In genomic region chr2L:273603-274002, dm6 we compare ENCODE assay signal across 1 fruit fly cellular context.
TF ChIP-seq lines count a peak whose summit lies in the region.

TSS of gene mbm (minus strand) at chr2L:273715.
TSS of gene CG11555 (plus strand) at chr2L:273836.

TF ChIP-seq in whole organism, embryonic, 481 proteins besides CTCF, POLR2A, EP300 and RAD21 (continued from another document and continues in another):
- TF ChIP-seq Hmr (GFP tag; optimal IDR thresholded peaks at IDR 0.05; lab: Kevin White, UChicago) (no peak), disco-r (GFP tag; optimal IDR thresholded peaks at IDR 0.05; lab: Kevin White, UChicago) (no peak), CG3838 (GFP tag; optimal IDR thresholded peaks at IDR 0.05; lab: Kevin White, UChicago) (no peak), CG10959 (GFP tag; IDR thresholded peaks at IDR 0.05; lab: Robert Waterston, UW) (no peak), Abd-B (GFP tag; optimal IDR thresholded peaks at IDR 0.05; lab: Kevin White, UChicago) (no peak), CG11504 (tag; optimal IDR thresholded peaks at IDR 0.05; lab: Kevin White, UChicago) (peak; percentile 49), yki (optimal IDR thresholded peaks at IDR 0.05; lab: Kevin White, UChicago) (no peak), CG18599 (GFP tag; optimal IDR thresholded peaks at IDR 0.05; lab: Kevin White, UChicago) (peak; percentile 34), CG17359 (tag; optimal IDR thresholded peaks at IDR 0.05; lab: Kevin White, UChicago) (peak; percentile 31), CG32772 (GFP tag; IDR thresholded peaks at IDR 0.05; lab: Robert Waterston, UW) (no peak), Stat92E (GFP tag; optimal IDR thresholded peaks at IDR 0.05; lab: Kevin White, UChicago) (no peak), CG1832 (GFP tag; optimal IDR thresholded peaks at IDR 0.05; lab: Kevin White, UChicago) (no peak), CG42726 (GFP tag; IDR thresholded peaks at IDR 0.05; lab: Robert Waterston, UW; ENCODE audit: partially characterized antibody) (no peak), CG8765 (GFP tag; IDR thresholded peaks at IDR 0.05; lab: Robert Waterston, UW) (no peak), Lhr (GFP tag; optimal IDR thresholded peaks at IDR 0.05; lab: Kevin White, UChicago) (no peak), Rx (GFP tag; IDR thresholded peaks at IDR 0.05; lab: Robert Waterston, UW) (no peak), CG12104 (GFP tag; optimal IDR thresholded peaks at IDR 0.05; lab: Kevin White, UChicago) (no peak), Lim3 (GFP tag; IDR thresholded peaks at IDR 0.05; lab: Robert Waterston, UW) (no peak), gsb-n (tag; optimal IDR thresholded peaks at IDR 0.05; lab: Kevin White, UChicago) (no peak), grn (GFP tag; optimal IDR thresholded peaks at IDR 0.05; lab: Kevin White, UChicago) (no peak), Med (GFP tag; lab: Kevin White, UChicago) (peak; percentile 61), dmrt11E (tag; optimal IDR thresholded peaks at IDR 0.05; lab: Kevin White, UChicago) (peak; percentile 38), hth (optimal IDR thresholded peaks at IDR 0.05; lab: Kevin White, UChicago) (no peak), CG13894 (tag; optimal IDR thresholded peaks at IDR 0.05; lab: Kevin White, UChicago) (no peak), BEAF-32 (GFP tag; optimal IDR thresholded peaks at IDR 0.05; lab: Kevin White, UChicago) (peak; percentile 58), org-1 (GFP tag; optimal IDR thresholded peaks at IDR 0.05; lab: Kevin White, UChicago) (no peak), wek (GFP tag; optimal IDR thresholded peaks at IDR 0.05; lab: Kevin White, UChicago) (no peak), CG9932 (GFP tag; IDR thresholded peaks at IDR 0.05; lab: Robert Waterston, UW) (no peak), Hr3 (GFP tag; optimal IDR thresholded peaks at IDR 0.05; lab: Kevin White, UChicago) (peak; percentile 10), HmgD (GFP tag; optimal IDR thresholded peaks at IDR 0.05; lab: Kevin White, UChicago) (no peak), CG12155 (GFP tag; optimal IDR thresholded peaks at IDR 0.05; lab: Kevin White, UChicago) (no peak), HLHmδ (GFP tag; optimal IDR thresholded peaks at IDR 0.05; lab: Kevin White, UChicago) (no peak), CG7987 (GFP tag; optimal IDR thresholded peaks at IDR 0.05; lab: Kevin White, UChicago) (no peak), rib (GFP tag; IDR thresholded peaks at IDR 0.05; lab: Robert Waterston, UW) (no peak), CG3065 (GFP tag; optimal IDR thresholded peaks at IDR 0.05; lab: Kevin White, UChicago) (no peak), otp (GFP tag; IDR thresholded peaks at IDR 0.05; lab: Robert Waterston, UW) (no peak), B-H1 (GFP tag; IDR thresholded peaks at IDR 0.05; lab: Robert Waterston, UW) (no peak), tll (GFP tag; optimal IDR thresholded peaks at IDR 0.05; lab: Kevin White, UChicago) (no peak), kay (GFP tag; optimal IDR thresholded peaks at IDR 0.05; lab: Kevin White, UChicago) (no peak), lmd (GFP tag; IDR thresholded peaks at IDR 0.05; lab: Robert Waterston, UW) (no peak), CG14014 (GFP tag; IDR thresholded peaks at IDR 0.05; lab: Robert Waterston, UW) (no peak), Chrac-16 (GFP tag; optimal IDR thresholded peaks at IDR 0.05; lab: Kevin White, UChicago) (no peak), NfI (GFP tag; optimal IDR thresholded peaks at IDR 0.05; lab: Kevin White, UChicago) (peak; percentile 24), CG3407 (GFP tag; optimal IDR thresholded peaks at IDR 0.05; lab: Kevin White, UChicago) (no peak), p53 (GFP tag; optimal IDR thresholded peaks at IDR 0.05; lab: Kevin White, UChicago) (no peak), ara (GFP tag; IDR thresholded peaks at IDR 0.05; lab: Robert Waterston, UW) (no peak), Vsx1 (GFP tag; optimal IDR thresholded peaks at IDR 0.05; lab: Kevin White, UChicago) (no peak), en (GFP tag; optimal IDR thresholded peaks at IDR 0.05; lab: Kevin White, UChicago) (no peak), prd (optimal IDR thresholded peaks at IDR 0.05; lab: Kevin White, UChicago) (no peak), prd (GFP tag; IDR thresholded peaks at IDR 0.05; lab: Robert Waterston, UW) (no peak), trem (tag; optimal IDR thresholded peaks at IDR 0.05; lab: Kevin White, UChicago) (peak; percentile 67), nerfin-1 (tag; optimal IDR thresholded peaks at IDR 0.05; lab: Kevin White, UChicago) (peak; percentile 36), Doc3 (GFP tag; IDR thresholded peaks at IDR 0.05; lab: Robert Waterston, UW; ENCODE audit: partially characterized antibody) (peak; percentile 61), MTF-1 (GFP tag; optimal IDR thresholded peaks at IDR 0.05; lab: Kevin White, UChicago; ENCODE audit: borderline replicate concordance) (no peak), Eip74EF (GFP tag; optimal IDR thresholded peaks at IDR 0.05; lab: Kevin White, UChicago) (no peak), Dref (GFP tag; IDR thresholded peaks at IDR 0.05; lab: Robert Waterston, UW) (peak; percentile 70), Gsc (GFP tag; IDR thresholded peaks at IDR 0.05; lab: Robert Waterston, UW) (no peak), zen (tag; optimal IDR thresholded peaks at IDR 0.05; lab: Kevin White, UChicago) (peak; percentile 50), CG9609 (GFP tag; optimal IDR thresholded peaks at IDR 0.05; lab: Kevin White, UChicago) (no peak), luna (GFP tag; optimal IDR thresholded peaks at IDR 0.05; lab: Kevin White, UChicago) (no peak), esg (GFP tag; conservative IDR thresholded peaks at IDR 0.05; lab: Robert Waterston, UW) (no peak), CG11723 (GFP tag; optimal IDR thresholded peaks at IDR 0.05; lab: Kevin White, UChicago) (no peak), bigmax (GFP tag; optimal IDR thresholded peaks at IDR 0.05; lab: Kevin White, UChicago) (peak; percentile 79), CG10366 (GFP tag; IDR thresholded peaks at IDR 0.05; lab: Robert Waterston, UW) (no peak), Hr51 (GFP tag; optimal IDR thresholded peaks at IDR 0.05; lab: Kevin White, UChicago) (no peak), jumu (GFP tag; optimal IDR thresholded peaks at IDR 0.05; lab: Kevin White, UChicago) (no peak), Mad (GFP tag; optimal IDR thresholded peaks at IDR 0.05; lab: Kevin White, UChicago) (no peak), sens (GFP tag; lab: Kevin White, UChicago) (no peak), sqz (GFP tag; optimal IDR thresholded peaks at IDR 0.05; lab: Kevin White, UChicago) (no peak), MESR4 (GFP tag; optimal IDR thresholded peaks at IDR 0.05; lab: Kevin White, UChicago) (no peak), oc (tag; optimal IDR thresholded peaks at IDR 0.05; lab: Kevin White, UChicago) (no peak), CG6175 (GFP tag; IDR thresholded peaks at IDR 0.05; lab: Robert Waterston, UW) (no peak), Adf1 (GFP tag; IDR thresholded peaks at IDR 0.05; lab: Robert Waterston, UW) (no peak), Dip3 (GFP tag; optimal IDR thresholded peaks at IDR 0.05; lab: Kevin White, UChicago) (no peak), mld (GFP tag; IDR thresholded peaks at IDR 0.05; lab: Robert Waterston, UW; ENCODE audit: partially characterized antibody) (no peak; the same call in 2 of the 3 replicates), br (optimal IDR thresholded peaks at IDR 0.05; lab: Kevin White, UChicago) (no peak), lab (GFP tag; optimal IDR thresholded peaks at IDR 0.05; lab: Kevin White, UChicago) (no peak), CG13624 (GFP tag; optimal IDR thresholded peaks at IDR 0.05; lab: Kevin White, UChicago) (no peak), CG11085 (GFP tag; IDR thresholded peaks at IDR 0.05; lab: Robert Waterston, UW) (no peak), CG1602 (GFP tag; optimal IDR thresholded peaks at IDR 0.05; lab: Kevin White, UChicago) (no peak), gt (GFP tag; IDR thresholded peaks at IDR 0.05; lab: Robert Waterston, UW) (no peak), caup (GFP tag; optimal IDR thresholded peaks at IDR 0.05; lab: Kevin White, UChicago; ENCODE audit: severe bottlenecking) (no peak), toy (GFP tag; IDR thresholded peaks at IDR 0.05; lab: Robert Waterston, UW) (no peak), da (GFP tag; optimal IDR thresholded peaks at IDR 0.05; lab: Kevin White, UChicago) (no peak), CG6813 (GFP tag; optimal IDR thresholded peaks at IDR 0.05; lab: Kevin White, UChicago) (no peak), zen2 (GFP tag; IDR thresholded peaks at IDR 0.05; lab: Robert Waterston, UW; ENCODE audit: partially characterized antibody) (no peak; the same call in 2 of the 3 replicates), CG7271 (tag; optimal IDR thresholded peaks at IDR 0.05; lab: Kevin White, UChicago) (no peak), psq (GFP tag; optimal IDR thresholded peaks at IDR 0.05; lab: Kevin White, UChicago) (no peak), corto (GFP tag; optimal IDR thresholded peaks at IDR 0.05; lab: Kevin White, UChicago) (no peak), seq (GFP tag; IDR thresholded peaks at IDR 0.05; lab: Robert Waterston, UW) (no peak), CG12769 (tag; optimal IDR thresholded peaks at IDR 0.05; lab: Kevin White, UChicago) (no peak), fu2 (GFP tag; optimal IDR thresholded peaks at IDR 0.05; lab: Kevin White, UChicago) (no peak), CG14667 (GFP tag; IDR thresholded peaks at IDR 0.05; lab: Robert Waterston, UW) (no peak), Doc2 (GFP tag; IDR thresholded peaks at IDR 0.05; lab: Robert Waterston, UW) (no peak), tin (GFP tag; optimal IDR thresholded peaks at IDR 0.05; lab: Kevin White, UChicago) (no peak), Nf-YA (GFP tag; IDR thresholded peaks at IDR 0.05; lab: Robert Waterston, UW) (no peak), unc-4 (GFP tag; IDR thresholded peaks at IDR 0.05; lab: Robert Waterston, UW; ENCODE audit: partially characterized antibody) (peak; percentile 70; the same call in 1 of the 2 replicates), Xbp1 (GFP tag; optimal IDR thresholded peaks at IDR 0.05; lab: Kevin White, UChicago) (no peak), CG34376 (GFP tag; optimal IDR thresholded peaks at IDR 0.05; lab: Kevin White, UChicago) (no peak), al (GFP tag; IDR thresholded peaks at IDR 0.05; lab: Robert Waterston, UW) (no peak), NC2β (GFP tag; optimal IDR thresholded peaks at IDR 0.05; lab: Kevin White, UChicago) (no peak), gro (GFP tag; optimal IDR thresholded peaks at IDR 0.05; lab: Kevin White, UChicago) (no peak), CG33213 (GFP tag; optimal IDR thresholded peaks at IDR 0.05; lab: Kevin White, UChicago) (no peak), CkIIα-i1 (GFP tag; IDR thresholded peaks at IDR 0.05; lab: Robert Waterston, UW) (no peak), CG10147 (GFP tag; optimal IDR thresholded peaks at IDR 0.05; lab: Kevin White, UChicago) (peak; percentile 51), Sox100B (GFP tag; optimal IDR thresholded peaks at IDR 0.05; lab: Kevin White, UChicago) (no peak), Deaf1 (tag; optimal IDR thresholded peaks at IDR 0.05; lab: Kevin White, UChicago) (peak; percentile 20), emc (GFP tag; optimal IDR thresholded peaks at IDR 0.05; lab: Kevin White, UChicago) (no peak), CG32532 (GFP tag; IDR thresholded peaks at IDR 0.05; lab: Robert Waterston, UW) (no peak), C15 (GFP tag; IDR thresholded peaks at IDR 0.05; lab: Robert Waterston, UW) (no peak), hb (GFP tag; IDR thresholded peaks at IDR 0.05; lab: Robert Waterston, UW; ENCODE audit: partially characterized antibody) (peak; percentile 51; the same call in 1 of the 3 replicates), ftz-f1 (GFP tag; optimal IDR thresholded peaks at IDR 0.05; lab: Kevin White, UChicago) (no peak), chif (GFP tag; optimal IDR thresholded peaks at IDR 0.05; lab: Kevin White, UChicago) (no peak), Tbp (GFP tag; optimal IDR thresholded peaks at IDR 0.05; lab: Kevin White, UChicago) (no peak), klu (GFP tag; IDR thresholded peaks at IDR 0.05; lab: Robert Waterston, UW) (no peak), Dfd (GFP tag; optimal IDR thresholded peaks at IDR 0.05; lab: Kevin White, UChicago) (no peak), Optix (GFP tag; IDR thresholded peaks at IDR 0.05; lab: Robert Waterston, UW) (no peak), CG1647 (GFP tag; optimal IDR thresholded peaks at IDR 0.05; lab: Kevin White, UChicago) (no peak), CG31441 (GFP tag; IDR thresholded peaks at IDR 0.05; lab: Robert Waterston, UW) (no peak; the same call in 1 of the 2 replicates), CG4854 (GFP tag; optimal IDR thresholded peaks at IDR 0.05; lab: Kevin White, UChicago) (no peak), CG11695 (GFP tag; IDR thresholded peaks at IDR 0.05; lab: Robert Waterston, UW) (no peak), ro (GFP tag; IDR thresholded peaks at IDR 0.05; lab: Robert Waterston, UW) (no peak), Poxn (GFP tag; IDR thresholded peaks at IDR 0.05; lab: Robert Waterston, UW) (no peak), bsh (GFP tag; optimal IDR thresholded peaks at IDR 0.05; lab: Kevin White, UChicago) (peak in 1 of 2 experiments; percentile 24), row (GFP tag; IDR thresholded peaks at IDR 0.05; lab: Robert Waterston, UW) (peak; percentile 80), CG33557 (GFP tag; optimal IDR thresholded peaks at IDR 0.05; lab: Kevin White, UChicago) (peak; percentile 24), CG6689 (GFP tag; IDR thresholded peaks at IDR 0.05; lab: Robert Waterston, UW) (no peak), tio (GFP tag; optimal IDR thresholded peaks at IDR 0.05; lab: Kevin White, UChicago) (no peak), Meics (GFP tag; optimal IDR thresholded peaks at IDR 0.05; lab: Kevin White, UChicago) (peak; percentile 40), CG10321 (GFP tag; IDR thresholded peaks at IDR 0.05; lab: Robert Waterston, UW) (no peak), slou (GFP tag; optimal IDR thresholded peaks at IDR 0.05; lab: Kevin White, UChicago) (no peak), stc (GFP tag; IDR thresholded peaks at IDR 0.05; lab: Robert Waterston, UW) (no peak), HmgZ (tag; optimal IDR thresholded peaks at IDR 0.05; lab: Kevin White, UChicago) (peak; percentile 33), Hey (tag; optimal IDR thresholded peaks at IDR 0.05; lab: Kevin White, UChicago) (no peak), CG4617 (GFP tag; optimal IDR thresholded peaks at IDR 0.05; lab: Kevin White, UChicago; ENCODE audit: borderline replicate concordance) (peak; percentile 10), Lpt (GFP tag; optimal IDR thresholded peaks at IDR 0.05; lab: Kevin White, UChicago) (no peak), CG9817 (tag; optimal IDR thresholded peaks at IDR 0.05; lab: Kevin White, UChicago) (peak; percentile 4), jing (GFP tag; optimal IDR thresholded peaks at IDR 0.05; lab: Kevin White, UChicago) (no peak), CG8388 (GFP tag; optimal IDR thresholded peaks at IDR 0.05; lab: Kevin White, UChicago) (peak; percentile 13), YL-1 (GFP tag; optimal IDR thresholded peaks at IDR 0.05; lab: Kevin White, UChicago) (peak; percentile 66)
